Worm (Caenorhabditis elegans): ENCODE measurements around the gene col-179.

col-179 gene

DNA sequence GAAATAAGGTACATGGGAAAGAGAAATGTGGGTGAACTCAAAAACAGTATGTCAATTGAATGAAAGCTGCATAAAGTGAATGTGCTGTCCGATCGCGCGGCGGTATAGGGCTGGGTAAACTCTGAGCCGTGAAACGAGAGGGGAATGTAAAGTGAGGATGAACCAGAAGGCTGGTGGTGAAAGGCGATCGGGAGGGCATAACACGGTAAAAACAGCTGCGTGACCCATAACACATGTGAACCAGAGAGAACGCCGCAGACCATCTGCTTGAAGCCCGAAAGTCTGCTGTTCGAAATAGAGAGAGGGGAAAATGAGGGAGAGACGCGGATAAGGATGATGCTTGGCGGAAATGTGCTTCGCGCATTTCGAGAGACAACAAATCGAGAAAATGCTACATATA is 9.2 kb downstream of the col-179 start:
- no peak for TF ChIP-seq ama-1 (optimal IDR thresholded peaks at IDR 0.05)
- peak; percentile 63 for TF ChIP-seq hmg-4 (GFP tag; optimal IDR thresholded peaks at IDR 0.05)

DNA sequence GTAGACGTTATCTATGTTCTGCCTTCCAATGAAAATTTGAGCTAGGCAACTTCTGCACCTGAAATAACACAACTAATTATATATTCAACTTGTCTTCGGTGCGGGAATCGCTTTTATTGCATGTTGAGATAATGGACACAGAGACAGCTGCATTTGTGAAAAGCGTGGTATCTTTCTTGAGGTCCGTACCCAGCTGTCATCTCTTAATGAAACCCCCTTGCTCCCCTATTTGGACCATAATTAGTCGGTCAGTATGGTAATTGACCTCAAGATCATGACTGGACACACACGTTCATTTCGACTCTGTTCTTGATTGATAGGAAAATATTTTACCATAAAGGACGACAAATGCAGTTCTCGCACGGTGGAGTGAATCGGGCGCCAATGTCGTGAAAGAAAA is 10.1 kb downstream of the col-179 start:
- TF ChIP-seq ama-1 (optimal IDR thresholded peaks at IDR 0.05), result no peak
- TF ChIP-seq B0310.2 (tag; optimal IDR thresholded peaks at IDR 0.05), result no peak
- TF ChIP-seq scrt-1 (GFP tag; IDR thresholded peaks at IDR 0.05), result no peak
- TF ChIP-seq ceh-13 (GFP tag; optimal IDR thresholded peaks at IDR 0.05), result no peak
- TF ChIP-seq ceh-36 (tag; optimal IDR thresholded peaks at IDR 0.05), result no peak
- no peak for TF ChIP-seq pes-1 (GFP tag; IDR thresholded peaks at IDR 0.05)
- no peak for TF ChIP-seq flt-1 (GFP tag; IDR thresholded peaks at IDR 0.05)
- TF ChIP-seq tra-4 (tag; optimal IDR thresholded peaks at IDR 0.05), result no peak
- no peak for TF ChIP-seq aly-1 (tag; optimal IDR thresholded peaks at IDR 0.05)
- TF ChIP-seq ets-7 (tag; optimal IDR thresholded peaks at IDR 0.05), result no peak

DNA sequence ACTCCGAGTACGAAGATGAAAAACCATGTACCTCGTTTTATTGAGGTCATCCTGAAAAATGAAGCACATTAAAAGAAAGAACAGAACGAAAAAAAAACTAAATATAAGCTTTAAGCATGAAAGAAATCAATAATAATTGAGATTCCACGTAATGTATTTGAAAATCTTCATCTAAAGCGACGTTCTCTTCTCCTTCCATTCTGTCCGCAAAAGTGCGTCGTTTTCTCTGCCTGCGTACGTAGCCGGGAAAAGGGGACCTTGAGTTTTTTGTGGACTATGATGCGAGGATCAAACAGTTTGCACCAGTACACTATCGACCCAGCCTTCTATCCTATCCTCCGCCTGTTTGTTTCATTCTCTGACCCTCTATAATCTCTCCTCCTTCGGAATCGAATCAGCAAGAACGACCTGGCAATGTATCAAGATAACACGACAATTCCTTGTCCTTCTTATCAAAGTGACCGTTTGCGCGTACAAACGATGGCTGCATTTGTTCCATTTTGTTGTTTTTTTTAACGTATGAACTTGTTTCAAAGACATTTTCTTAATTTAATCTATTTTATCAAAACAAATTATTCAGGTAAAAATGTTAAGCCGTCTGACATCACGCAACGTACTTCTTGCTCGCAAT is 14.3 kb downstream of the col-179 start, which contains the start of the genes C34F6.7 and idh-2:
Gene C34F6.7, minus strand, starts transcription at position 51 of the 631 bp plus-strand sequence.
Gene idh-2, plus strand, starts transcription at position 581 of the 631 bp plus-strand sequence.
- TF ChIP-seq hmg-4 (GFP tag; optimal IDR thresholded peaks at IDR 0.05) (peak; percentile 46), ama-1 (optimal IDR thresholded peaks at IDR 0.05) (no peak), hmbx-1 (tag; optimal IDR thresholded peaks at IDR 0.05) (no peak), sea-1 (GFP tag; conservative IDR thresholded peaks at IDR 0.05) (0 out of 2 replicates have a peak, but pooled peaks have one; percentile 14), tbx-37 (GFP tag; conservative IDR thresholded peaks at IDR 0.05) (no peak)

DNA sequence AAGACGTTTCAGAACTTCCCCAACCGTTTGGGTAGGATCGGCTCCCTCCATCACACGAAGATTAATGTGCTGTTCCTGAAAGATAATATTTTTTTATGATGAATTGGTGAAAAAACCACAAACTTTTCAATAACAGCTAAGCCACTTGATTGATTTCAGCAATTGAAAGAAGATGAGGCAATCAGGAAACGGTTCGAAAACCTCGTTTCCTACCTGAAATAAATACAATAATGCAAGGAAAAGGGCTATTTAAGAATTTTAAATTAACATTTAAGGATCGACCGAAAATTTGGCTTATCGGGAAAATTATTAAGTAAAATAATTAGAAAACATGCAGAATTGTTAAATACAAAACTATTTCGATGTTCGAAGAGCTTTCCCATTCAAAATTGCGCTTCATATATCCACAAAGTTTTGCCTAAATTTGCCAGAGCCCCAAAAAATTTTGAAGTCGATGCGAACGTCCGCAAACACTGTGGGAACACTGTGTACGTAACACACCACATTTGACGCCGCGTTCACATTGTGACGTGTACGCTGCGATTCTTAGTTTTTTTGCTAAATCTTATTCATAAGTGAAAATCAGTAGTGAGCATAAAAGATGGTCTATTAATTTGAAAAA is 21.4 kb downstream of the col-179 start, which contains the start of gene C34F6.9:
Gene C34F6.9, minus strand, starts transcription at position 51 of the 622 bp plus-strand sequence.
- TF ChIP-seq aly-1 (tag; optimal IDR thresholded peaks at IDR 0.05) (no peak), ceh-36 (tag; optimal IDR thresholded peaks at IDR 0.05) (no peak), scrt-1 (GFP tag; IDR thresholded peaks at IDR 0.05) (no peak), flt-1 (GFP tag; IDR thresholded peaks at IDR 0.05) (no peak), ets-7 (tag; optimal IDR thresholded peaks at IDR 0.05) (no peak), hmg-4 (GFP tag; optimal IDR thresholded peaks at IDR 0.05) (no peak), tra-4 (tag; optimal IDR thresholded peaks at IDR 0.05) (no peak), tbx-11 (GFP tag; IDR thresholded peaks at IDR 0.05) (no peak), ama-1 (optimal IDR thresholded peaks at IDR 0.05) (no peak), hmbx-1 (tag; optimal IDR thresholded peaks at IDR 0.05) (no peak), ceh-13 (GFP tag; optimal IDR thresholded peaks at IDR 0.05) (no peak), pes-1 (GFP tag; IDR thresholded peaks at IDR 0.05) (no peak), hnd-1 (tag; optimal IDR thresholded peaks at IDR 0.05) (no peak), B0310.2 (tag; optimal IDR thresholded peaks at IDR 0.05) (no peak), tbx-37 (GFP tag; conservative IDR thresholded peaks at IDR 0.05) (no peak), F13C5.2 (tag; optimal IDR thresholded peaks at IDR 0.05) (no peak), sea-1 (GFP tag; conservative IDR thresholded peaks at IDR 0.05) (no peak)

DNA sequence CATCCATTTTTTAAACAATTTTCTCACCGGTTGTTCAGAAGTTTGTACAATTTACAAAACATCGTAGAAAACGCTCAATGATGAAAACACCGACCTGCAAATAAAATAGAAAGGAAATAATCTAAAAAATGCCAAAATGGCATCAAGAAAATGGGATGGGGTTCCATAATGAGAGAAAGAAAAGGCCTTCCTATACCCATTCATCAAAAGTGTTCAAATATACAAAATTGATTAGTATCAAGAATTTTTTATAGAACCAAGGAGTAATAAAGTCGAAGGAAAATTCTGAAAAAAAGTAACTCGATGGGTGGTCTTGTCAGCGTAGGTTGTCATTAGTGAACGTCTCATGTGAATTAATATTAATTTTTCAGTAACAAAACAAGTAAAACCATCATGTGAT is 25.3 kb downstream of the col-179 start, which contains the start of gene C34F6.12:
Gene C34F6.12, minus strand, starts transcription at position 101 of the 400 bp plus-strand sequence.
- TF ChIP-seq pes-1 (GFP tag; IDR thresholded peaks at IDR 0.05), result no peak
- no peak for TF ChIP-seq flt-1 (GFP tag; IDR thresholded peaks at IDR 0.05)
- TF ChIP-seq ama-1 (optimal IDR thresholded peaks at IDR 0.05), result no peak
- TF ChIP-seq B0310.2 (tag; optimal IDR thresholded peaks at IDR 0.05), result no peak
- no peak for TF ChIP-seq ceh-13 (GFP tag; optimal IDR thresholded peaks at IDR 0.05)
- TF ChIP-seq hmg-4 (GFP tag; optimal IDR thresholded peaks at IDR 0.05), result no peak
- no peak for TF ChIP-seq F13C5.2 (tag; optimal IDR thresholded peaks at IDR 0.05)
- no peak for TF ChIP-seq tbx-11 (GFP tag; IDR thresholded peaks at IDR 0.05)
- TF ChIP-seq hnd-1 (tag; optimal IDR thresholded peaks at IDR 0.05), result no peak
- TF ChIP-seq tra-4 (tag; optimal IDR thresholded peaks at IDR 0.05), result no peak
- TF ChIP-seq ceh-36 (tag; optimal IDR thresholded peaks at IDR 0.05), result no peak
- no peak for TF ChIP-seq ets-7 (tag; optimal IDR thresholded peaks at IDR 0.05)
- no peak for TF ChIP-seq tbx-37 (GFP tag; conservative IDR thresholded peaks at IDR 0.05)
- no peak for TF ChIP-seq aly-1 (tag; optimal IDR thresholded peaks at IDR 0.05)
- no peak for TF ChIP-seq scrt-1 (GFP tag; IDR thresholded peaks at IDR 0.05)
- TF ChIP-seq hmbx-1 (tag; optimal IDR thresholded peaks at IDR 0.05), result no peak
- no peak for TF ChIP-seq sea-1 (GFP tag; conservative IDR thresholded peaks at IDR 0.05)

DNA sequence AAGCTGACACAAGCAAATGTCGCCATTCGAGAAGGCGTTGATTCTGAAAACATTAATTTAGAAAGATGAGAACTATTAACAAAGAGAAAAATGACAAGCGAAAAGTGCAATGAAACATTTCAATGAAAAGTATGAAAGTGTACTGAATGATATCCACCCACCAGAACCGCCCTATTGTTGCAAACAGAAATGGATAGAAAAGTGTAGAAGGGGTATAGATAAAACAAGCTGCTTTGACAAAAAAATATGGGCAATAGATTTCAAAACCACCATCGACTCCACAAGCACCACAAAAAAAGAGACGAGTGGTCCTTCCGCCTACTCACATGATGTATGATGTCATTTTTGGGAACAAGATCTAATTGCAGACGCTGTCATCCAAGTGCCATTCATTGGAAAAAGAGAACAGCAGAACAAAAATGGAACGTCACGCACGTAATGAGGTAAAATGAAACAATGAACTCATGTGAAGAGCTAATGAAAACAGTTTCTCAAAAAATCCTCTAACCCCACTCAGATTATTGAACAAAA is 39.4 kb downstream of the col-179 start, which contains the start of gene C34F6.10:
Gene C34F6.10, minus strand, starts transcription at position 51 of the 531 bp plus-strand sequence.
- no peak for TF ChIP-seq ama-1 (optimal IDR thresholded peaks at IDR 0.05)
- TF ChIP-seq aly-1 (tag; optimal IDR thresholded peaks at IDR 0.05), result no peak
- no peak for TF ChIP-seq tra-4 (tag; optimal IDR thresholded peaks at IDR 0.05)
- TF ChIP-seq pes-1 (GFP tag; IDR thresholded peaks at IDR 0.05), result no peak

DNA sequence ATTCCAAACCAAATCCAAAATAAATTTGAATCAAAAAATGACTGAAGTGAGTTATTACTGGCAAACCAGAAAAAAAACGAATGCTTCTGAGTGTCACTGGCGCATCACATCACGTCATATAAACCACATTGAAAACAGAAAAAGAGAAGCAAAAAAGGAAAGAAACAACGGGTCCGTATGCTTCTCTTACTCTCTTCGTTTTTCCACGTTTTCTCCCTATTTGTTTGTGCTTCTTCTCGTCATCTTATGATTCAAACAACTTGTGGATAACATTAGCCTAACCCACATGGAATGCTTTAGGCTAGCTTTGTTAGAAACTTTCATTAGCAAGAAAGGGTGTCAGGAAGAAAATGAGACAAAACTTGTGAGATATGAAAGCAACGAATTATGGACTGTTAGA is 40.2 kb downstream of the col-179 start:
- no peak for TF ChIP-seq aly-1 (tag; optimal IDR thresholded peaks at IDR 0.05)
- TF ChIP-seq sea-1 (GFP tag; conservative IDR thresholded peaks at IDR 0.05), result no peak
- no peak for TF ChIP-seq ama-1 (optimal IDR thresholded peaks at IDR 0.05)
- TF ChIP-seq ceh-36 (tag; optimal IDR thresholded peaks at IDR 0.05), result no peak
- no peak for TF ChIP-seq tbx-11 (GFP tag; IDR thresholded peaks at IDR 0.05)
- TF ChIP-seq ets-7 (tag; optimal IDR thresholded peaks at IDR 0.05), result no peak
- no peak for TF ChIP-seq B0310.2 (tag; optimal IDR thresholded peaks at IDR 0.05)
- no peak for TF ChIP-seq tra-4 (tag; optimal IDR thresholded peaks at IDR 0.05)
- TF ChIP-seq flt-1 (GFP tag; IDR thresholded peaks at IDR 0.05), result no peak
- TF ChIP-seq F13C5.2 (tag; optimal IDR thresholded peaks at IDR 0.05), result no peak
- no peak for TF ChIP-seq scrt-1 (GFP tag; IDR thresholded peaks at IDR 0.05)
- TF ChIP-seq hmg-4 (GFP tag; optimal IDR thresholded peaks at IDR 0.05), result no peak
